Fruit fly (Drosophila melanogaster): ENCODE results near the gene out.

Gene out

dm6 chrX:19361406-19361859, 39.5 kb upstream of the out start (continued):
- peak; percentile 66 for TF ChIP-seq CG10979 (tag; optimal IDR thresholded peaks at IDR 0.05)
- TF ChIP-seq ci (GFP tag; IDR thresholded peaks at IDR 0.05): peak; percentile 26; the same call in 1 of the 3 replicates
- TF ChIP-seq row (GFP tag; IDR thresholded peaks at IDR 0.05): peak; percentile 60; the same call in 2 of the 3 replicates
- TF ChIP-seq CG11504 (tag; optimal IDR thresholded peaks at IDR 0.05): peak; percentile 63
- peak; percentile 64 for TF ChIP-seq CG8924 (tag; optimal IDR thresholded peaks at IDR 0.05)
- peak; percentile 11 for TF ChIP-seq CG12942 (GFP tag; optimal IDR thresholded peaks at IDR 0.05)
- TF ChIP-seq CG9609 (GFP tag; optimal IDR thresholded peaks at IDR 0.05): peak; percentile 56
- peak; percentile 7 for TF ChIP-seq slp2 (GFP tag; optimal IDR thresholded peaks at IDR 0.05)
- 0 out of 3 replicates have a peak, but pooled peaks have one; percentile 49 for TF ChIP-seq CG34422 (GFP tag; IDR thresholded peaks at IDR 0.05)
- no peak for TF ChIP-seq CG30020 (tag; optimal IDR thresholded peaks at IDR 0.05)
- TF ChIP-seq gce (GFP tag; IDR thresholded peaks at IDR 0.05): no peak
- peak; percentile 67 for TF ChIP-seq CG18476 (GFP tag; optimal IDR thresholded peaks at IDR 0.05)
- TF ChIP-seq CG9727 (GFP tag; optimal IDR thresholded peaks at IDR 0.05): peak; percentile 25
- TF ChIP-seq Mrtf (GFP tag; IDR thresholded peaks at IDR 0.05): peak; percentile 64; the same call in 2 of the 3 replicates
- TF ChIP-seq CG4707 (GFP tag; optimal IDR thresholded peaks at IDR 0.05): peak; percentile 45
- TF ChIP-seq zf30C (GFP tag; optimal IDR thresholded peaks at IDR 0.05): peak; percentile 85
- peak; percentile 53 for TF ChIP-seq fd96Cb (tag; optimal IDR thresholded peaks at IDR 0.05)
- peak; percentile 28 for TF ChIP-seq gsb-n (tag; optimal IDR thresholded peaks at IDR 0.05)
- TF ChIP-seq CG11723 (GFP tag; optimal IDR thresholded peaks at IDR 0.05): peak; percentile 23
- TF ChIP-seq BEAF-32 (GFP tag; optimal IDR thresholded peaks at IDR 0.05): no peak
- TF ChIP-seq CG6654 (GFP tag; optimal IDR thresholded peaks at IDR 0.05): peak; percentile 26
- TF ChIP-seq cwo (GFP tag; optimal IDR thresholded peaks at IDR 0.05): peak; percentile 52
- peak; percentile 35 for TF ChIP-seq Hr3 (GFP tag; optimal IDR thresholded peaks at IDR 0.05)
- 0 out of 2 replicates have a peak, but pooled peaks have one; percentile 20 for TF ChIP-seq CG32772 (GFP tag; IDR thresholded peaks at IDR 0.05)
- no peak for TF ChIP-seq odd (GFP tag; optimal IDR thresholded peaks at IDR 0.05)
- no peak for TF ChIP-seq E2f2 (GFP tag; IDR thresholded peaks at IDR 0.05)
- peak; percentile 14 for TF ChIP-seq pb (GFP tag; optimal IDR thresholded peaks at IDR 0.05)
- peak in 1 of 3 experiments; percentile 47 for TF ChIP-seq lola (GFP tag; optimal IDR thresholded peaks at IDR 0.05)
- peak; percentile 61 for TF ChIP-seq CG31441 (GFP tag; IDR thresholded peaks at IDR 0.05)
- TF ChIP-seq CG12744 (GFP tag; optimal IDR thresholded peaks at IDR 0.05): peak; percentile 15
- peak; percentile 44 for TF ChIP-seq bcd (GFP tag; optimal IDR thresholded peaks at IDR 0.05)
- TF ChIP-seq CG12299 (tag; optimal IDR thresholded peaks at IDR 0.05): no peak
- peak; percentile 17 for TF ChIP-seq CG1647 (GFP tag; optimal IDR thresholded peaks at IDR 0.05)
- peak; percentile 56 for TF ChIP-seq dmrt11E (tag; optimal IDR thresholded peaks at IDR 0.05)
- TF ChIP-seq CG17328 (GFP tag; IDR thresholded peaks at IDR 0.05): peak; percentile 18; the same call in 1 of the 2 replicates
- TF ChIP-seq otp (GFP tag; IDR thresholded peaks at IDR 0.05): 0 out of 3 replicates have a peak, but pooled peaks have one; percentile 29
- peak; percentile 61 for TF ChIP-seq sob (GFP tag; IDR thresholded peaks at IDR 0.05)
- TF ChIP-seq CG12659 (GFP tag; optimal IDR thresholded peaks at IDR 0.05): peak; percentile 34
- TF ChIP-seq CG17385 (GFP tag; optimal IDR thresholded peaks at IDR 0.05): peak; percentile 12
- peak; percentile 63 for TF ChIP-seq NC2β (GFP tag; optimal IDR thresholded peaks at IDR 0.05)
- TF ChIP-seq gsb (GFP tag; IDR thresholded peaks at IDR 0.05): no peak
- TF ChIP-seq CG1792 (GFP tag; optimal IDR thresholded peaks at IDR 0.05): peak; percentile 27
- 0 out of 2 replicates have a peak, but pooled peaks have one; percentile 11 for TF ChIP-seq CG14014 (GFP tag; IDR thresholded peaks at IDR 0.05)
- TF ChIP-seq CG10209 (GFP tag; optimal IDR thresholded peaks at IDR 0.05): peak; percentile 30
- peak; percentile 40 for TF ChIP-seq Chrac-16 (GFP tag; optimal IDR thresholded peaks at IDR 0.05)
- peak; percentile 81 for TF ChIP-seq pros (GFP tag; optimal IDR thresholded peaks at IDR 0.05)
- TF ChIP-seq CG1603 (tag; optimal IDR thresholded peaks at IDR 0.05): peak; percentile 63
- peak; percentile 18 for TF ChIP-seq CG8359 (GFP tag; optimal IDR thresholded peaks at IDR 0.05; ENCODE audit: borderline replicate concordance)
- TF ChIP-seq CG14710 (tag; optimal IDR thresholded peaks at IDR 0.05): peak; percentile 33
- TF ChIP-seq CG2120 (GFP tag; optimal IDR thresholded peaks at IDR 0.05): peak; percentile 69

All from whole organism, embryonic.